Fruit fly (Drosophila melanogaster): Measurements from ENCODE around the gene CG10565.

Gene CG10565

DNA sequence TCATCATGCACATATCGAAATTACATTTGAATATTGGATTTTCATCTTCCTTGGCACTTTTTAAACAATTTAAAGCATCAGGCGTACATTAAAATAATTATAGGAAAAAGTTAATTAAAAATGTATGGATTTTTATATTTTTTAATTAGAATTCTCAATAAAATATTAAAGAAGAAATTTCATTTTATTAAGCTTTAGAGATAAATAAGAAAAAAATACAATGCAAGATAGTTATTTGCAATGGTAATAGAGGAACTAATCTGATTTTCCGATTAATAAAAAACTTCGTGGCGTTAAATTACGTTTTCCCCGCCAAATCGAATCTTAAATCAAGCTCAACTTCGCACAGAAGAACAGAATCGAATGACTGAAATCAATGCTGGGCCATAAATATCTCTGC is 14.8 kb downstream of the CG10565 start, which contains the start of gene CG43938:
Gene CG43938, plus strand, starts transcription at position 301 of the 400 bp plus-strand sequence.
- no peak for TF ChIP-seq noc (tag; optimal IDR thresholded peaks at IDR 0.05)

DNA sequence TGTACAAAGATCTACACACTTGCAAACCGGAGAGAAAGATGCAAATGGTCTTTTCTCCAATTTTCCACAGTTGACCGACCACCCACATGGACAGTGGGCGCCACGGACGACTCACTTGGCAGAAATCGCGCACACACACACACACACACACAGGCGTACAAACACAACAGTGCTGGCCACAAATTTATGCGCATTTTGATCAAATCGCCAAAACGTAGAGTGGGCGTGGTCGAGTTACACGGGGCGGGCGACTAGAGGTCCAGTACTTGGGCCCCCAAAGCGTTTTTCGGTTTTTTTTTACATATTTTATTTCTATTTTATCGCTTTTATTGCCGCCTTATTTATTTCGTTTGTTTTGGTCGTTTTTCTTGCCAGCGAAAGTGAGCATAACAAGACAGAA is 17.6 kb downstream of the CG10565 start:
- TF ChIP-seq noc (tag; optimal IDR thresholded peaks at IDR 0.05), result no peak

DNA sequence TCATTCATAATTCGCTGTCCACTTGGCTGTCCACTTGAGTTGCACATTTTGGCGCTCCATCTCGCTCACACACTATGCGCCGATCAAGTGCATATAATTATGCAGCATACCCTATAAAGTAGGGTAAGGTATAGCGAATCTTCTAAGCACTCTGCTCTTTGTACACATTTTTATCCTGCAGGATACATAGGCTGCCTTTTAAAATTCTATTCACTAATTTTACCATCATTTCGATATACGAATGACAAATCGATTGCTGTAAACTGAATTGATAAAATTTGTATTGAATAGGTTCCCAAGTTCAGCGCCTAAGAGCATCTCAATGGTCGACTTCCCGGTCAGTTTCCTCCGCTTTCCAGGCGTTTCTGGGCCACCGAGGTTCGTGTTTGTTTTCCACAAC is 23.1 kb downstream of the CG10565 start:
- no peak for TF ChIP-seq noc (tag; optimal IDR thresholded peaks at IDR 0.05)

DNA sequence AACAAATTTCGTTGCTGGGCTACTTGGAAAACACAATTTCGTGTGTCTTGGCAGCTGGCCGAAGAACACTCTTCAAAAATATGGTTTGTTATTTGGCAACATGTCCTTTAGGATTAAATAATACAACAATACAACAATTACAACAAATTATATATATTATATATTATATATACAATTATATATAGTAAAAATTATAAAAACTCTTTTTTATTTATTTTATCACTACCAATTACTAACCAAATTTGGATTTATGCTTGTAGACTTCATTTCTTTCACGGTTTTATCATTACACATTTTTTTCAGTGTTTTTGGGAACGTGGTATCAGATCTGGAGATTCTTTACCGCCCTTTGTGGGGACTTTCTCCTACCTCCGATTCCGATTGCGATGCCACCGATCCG is 27.7 kb downstream of the CG10565 start:
- TF ChIP-seq noc (tag; optimal IDR thresholded peaks at IDR 0.05), result no peak

DNA sequence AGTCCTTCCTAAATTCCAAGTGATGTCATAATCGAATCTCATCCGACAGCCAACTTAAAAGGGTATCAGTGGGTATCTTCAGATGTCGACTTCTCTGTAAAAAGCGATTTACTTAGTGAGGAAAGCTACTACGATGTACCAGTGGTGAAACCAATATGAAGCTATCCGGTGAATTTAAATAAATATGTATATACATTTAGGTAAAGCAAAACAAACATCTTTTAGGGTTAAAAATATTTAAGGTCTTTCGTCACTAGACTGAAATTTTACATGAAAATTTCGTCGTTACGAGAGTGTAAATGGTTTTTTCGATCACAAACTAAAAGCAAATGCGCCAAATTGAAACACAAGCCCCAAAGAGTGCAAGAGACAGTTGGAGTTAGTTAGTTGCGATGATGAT is 29.3 kb downstream of the CG10565 start:
- no peak for TF ChIP-seq noc (tag; optimal IDR thresholded peaks at IDR 0.05)

DNA sequence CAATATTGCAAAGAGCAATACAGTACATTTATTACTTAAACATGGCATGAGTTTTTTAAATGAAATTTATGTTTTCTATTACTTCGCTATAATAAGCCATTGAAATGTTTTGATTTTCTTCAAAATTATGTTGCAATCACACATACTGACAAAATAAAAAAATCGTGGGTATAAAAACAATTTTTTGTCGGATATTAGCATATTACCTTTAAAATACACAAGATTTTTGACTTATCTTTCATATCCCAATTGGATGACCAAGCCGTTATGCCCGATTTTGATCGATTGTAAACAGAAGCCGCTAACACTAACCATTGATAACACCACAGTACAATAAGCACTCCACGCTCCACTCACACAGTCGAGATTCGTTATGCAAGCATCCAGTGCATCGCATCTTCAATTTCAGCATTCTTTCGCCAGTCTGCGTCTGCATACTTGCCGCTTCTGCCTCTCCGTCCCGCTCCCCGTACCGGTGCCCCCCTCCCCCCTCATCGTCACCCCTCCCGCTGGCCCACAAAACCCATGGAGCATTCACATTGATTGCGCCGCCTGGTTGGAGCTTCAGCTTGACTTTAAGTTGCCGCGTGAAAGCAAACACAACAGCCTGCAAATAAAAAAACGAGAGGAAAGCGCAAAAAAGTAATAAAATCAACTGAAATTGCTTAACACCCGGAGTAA is 31.7 kb downstream of the CG10565 start:
- TF ChIP-seq noc (tag; optimal IDR thresholded peaks at IDR 0.05), result no peak

DNA sequence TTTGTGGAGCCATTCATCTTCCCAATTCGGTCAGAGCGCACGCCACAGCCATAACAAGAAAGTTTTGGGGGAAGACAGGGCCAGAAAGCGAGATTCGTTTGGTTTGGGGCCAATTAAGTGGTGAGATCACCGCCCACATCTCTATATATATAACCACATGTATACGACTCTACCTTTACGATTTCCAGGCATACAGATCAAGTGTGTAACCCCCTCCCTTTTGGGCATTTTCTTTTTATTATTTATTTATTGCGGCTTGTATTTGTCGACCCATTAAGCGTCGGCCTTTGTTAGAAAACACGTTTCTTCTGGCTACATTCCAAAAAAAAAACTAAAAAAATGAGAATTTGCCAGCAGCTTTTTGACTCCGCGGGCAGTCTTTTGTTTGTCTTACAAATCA is 34.8 kb downstream of the CG10565 start:
- TF ChIP-seq noc (tag; optimal IDR thresholded peaks at IDR 0.05), result peak; percentile 23

DNA sequence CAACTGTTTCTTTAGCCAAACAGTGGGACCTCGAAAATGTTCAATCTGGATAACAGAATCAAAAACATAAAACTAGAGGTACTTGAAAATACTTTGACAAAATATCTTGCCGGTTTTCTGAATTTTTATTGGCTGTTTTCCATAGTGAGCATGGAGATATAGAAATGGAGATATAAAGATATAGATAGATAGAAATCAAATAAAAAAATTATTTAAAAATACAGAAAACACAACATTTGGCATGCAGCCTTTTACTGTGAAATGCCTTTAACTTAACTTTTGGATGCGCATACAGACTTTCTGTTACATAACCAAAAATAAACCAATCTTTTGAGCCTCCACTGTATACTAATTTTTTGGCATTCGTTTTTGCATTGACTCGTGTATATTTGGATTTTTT is 35.7 kb downstream of the CG10565 start:
- TF ChIP-seq noc (tag; optimal IDR thresholded peaks at IDR 0.05), result peak; percentile 47

DNA sequence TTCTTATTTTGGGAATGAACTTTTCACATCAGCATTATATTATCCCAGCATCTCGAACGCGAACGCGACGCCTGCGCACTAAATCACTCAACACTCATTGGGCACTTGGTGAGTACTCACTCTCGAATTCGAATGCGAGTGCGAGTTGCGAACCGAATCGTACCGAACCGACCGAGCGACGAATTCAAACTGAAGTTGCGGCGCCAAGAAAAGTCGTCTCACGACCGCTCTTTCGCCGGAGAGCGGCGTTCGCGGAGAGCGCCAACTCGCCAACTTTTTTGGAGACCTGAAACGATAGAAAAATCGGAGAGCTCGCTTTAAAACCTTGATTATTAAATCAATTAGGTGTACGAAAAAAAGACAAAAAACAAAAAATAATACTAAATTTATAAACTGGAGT is 36.2 kb downstream of the CG10565 start:
- no peak for TF ChIP-seq noc (tag; optimal IDR thresholded peaks at IDR 0.05)

DNA sequence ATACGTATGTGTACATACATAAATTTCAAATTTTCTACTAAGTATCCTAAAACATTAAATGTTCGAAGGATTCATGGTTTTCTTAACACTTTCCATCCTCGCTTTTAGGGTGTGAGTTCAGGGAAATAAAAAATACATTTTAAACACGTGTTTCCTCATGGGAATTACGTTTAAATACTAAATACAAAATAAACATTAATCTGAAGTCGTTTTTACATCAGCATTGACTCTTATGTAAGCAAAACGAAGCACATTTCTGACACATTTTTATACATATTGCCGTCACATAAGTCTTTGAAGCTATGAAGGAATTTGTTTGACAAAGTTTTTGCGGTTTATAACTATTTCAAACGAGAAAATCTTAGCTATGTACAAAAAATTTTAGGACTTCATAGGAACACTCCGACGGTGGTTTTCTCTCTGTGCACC is 37.1 kb downstream of the CG10565 start:
- TF ChIP-seq noc (tag; optimal IDR thresholded peaks at IDR 0.05), result no peak

DNA sequence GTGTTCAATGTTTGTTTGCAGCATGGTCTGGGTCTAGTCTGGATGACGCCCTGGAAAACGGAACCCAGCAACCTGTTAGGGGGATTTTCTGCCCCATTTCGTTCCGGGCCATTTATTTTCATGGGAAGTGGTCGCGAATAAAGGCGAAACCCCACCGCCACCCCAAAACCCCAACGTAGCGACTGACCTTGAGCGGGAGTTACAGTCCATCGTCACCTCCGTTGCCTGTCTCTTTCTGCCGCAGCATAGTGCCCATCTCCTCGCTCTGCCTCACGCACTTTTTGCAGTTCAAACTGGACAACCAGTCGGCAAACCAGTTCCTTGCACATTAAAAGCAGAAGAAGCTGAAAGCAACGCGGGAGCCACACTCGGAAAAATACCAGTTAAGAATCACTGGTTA is 37.6 kb downstream of the CG10565 start:
- no peak for TF ChIP-seq noc (tag; optimal IDR thresholded peaks at IDR 0.05)

DNA sequence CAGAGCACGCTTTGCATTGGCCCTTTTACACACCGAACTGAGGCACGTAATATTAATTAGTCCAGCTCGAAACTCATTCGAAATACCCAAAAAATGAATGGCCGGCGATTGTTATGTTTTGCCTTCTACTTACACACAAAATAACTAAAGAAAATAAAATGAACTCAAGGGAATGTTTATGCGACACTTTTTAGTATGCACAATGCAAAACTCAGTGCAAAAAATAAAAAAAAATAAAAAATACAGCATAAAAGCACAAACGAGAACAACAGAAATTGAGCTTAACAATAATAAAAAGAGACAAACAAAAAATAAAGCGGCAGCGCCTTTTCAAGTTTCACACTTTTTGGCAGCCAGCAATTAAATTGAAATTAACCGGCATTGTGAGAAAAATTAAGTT is 38.8 kb downstream of the CG10565 start:
- TF ChIP-seq noc (tag; optimal IDR thresholded peaks at IDR 0.05), result no peak

DNA sequence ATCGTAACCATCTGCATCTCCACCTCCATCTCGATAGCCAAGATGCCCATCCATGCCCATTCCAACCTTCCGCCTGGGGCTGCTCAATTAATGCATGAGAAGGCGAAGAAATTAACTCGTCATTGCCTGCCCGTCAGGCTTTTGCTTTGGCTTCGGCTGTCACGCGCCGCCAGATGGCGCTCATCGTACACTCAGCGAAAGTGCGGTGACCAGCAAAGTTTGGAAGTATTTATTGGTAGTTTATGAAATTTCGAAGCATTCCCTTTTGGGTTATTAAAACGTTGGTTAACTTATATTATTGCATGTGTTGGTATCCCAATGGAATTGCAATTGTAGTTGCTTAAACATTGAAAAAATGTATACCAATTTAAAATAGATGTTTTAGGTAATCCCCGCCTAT is 45.9 kb downstream of the CG10565 start:
- no peak for TF ChIP-seq noc (tag; optimal IDR thresholded peaks at IDR 0.05)

DNA sequence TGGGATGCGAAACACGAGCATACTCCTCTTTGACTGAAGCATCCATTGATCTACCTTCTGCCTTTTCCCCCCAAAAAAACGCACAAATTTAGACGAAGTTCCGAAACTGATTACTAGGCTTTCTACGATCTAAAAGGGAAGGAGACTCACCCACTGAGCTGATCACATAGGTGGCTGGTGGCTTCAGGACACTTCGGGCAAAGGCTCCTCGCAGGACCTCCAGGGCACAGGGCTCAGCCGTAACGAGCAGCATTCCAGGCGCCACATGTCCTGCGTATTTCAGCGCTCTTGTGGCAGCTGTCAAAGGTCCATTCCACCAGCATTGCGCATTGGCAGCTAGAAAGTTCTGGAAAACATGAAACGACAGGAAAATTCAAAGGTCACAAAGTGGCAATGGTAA is 47.3 kb downstream of the CG10565 start, which contains the start of gene CG33285:
Gene CG33285, minus strand, starts transcription at position 101 of the 400 bp plus-strand sequence.
- no peak for TF ChIP-seq noc (tag; optimal IDR thresholded peaks at IDR 0.05)

Data from whole organism, larva.